Fruit fly (Drosophila melanogaster): ENCODE data around the gene lute.

Gene lute

DNA sequence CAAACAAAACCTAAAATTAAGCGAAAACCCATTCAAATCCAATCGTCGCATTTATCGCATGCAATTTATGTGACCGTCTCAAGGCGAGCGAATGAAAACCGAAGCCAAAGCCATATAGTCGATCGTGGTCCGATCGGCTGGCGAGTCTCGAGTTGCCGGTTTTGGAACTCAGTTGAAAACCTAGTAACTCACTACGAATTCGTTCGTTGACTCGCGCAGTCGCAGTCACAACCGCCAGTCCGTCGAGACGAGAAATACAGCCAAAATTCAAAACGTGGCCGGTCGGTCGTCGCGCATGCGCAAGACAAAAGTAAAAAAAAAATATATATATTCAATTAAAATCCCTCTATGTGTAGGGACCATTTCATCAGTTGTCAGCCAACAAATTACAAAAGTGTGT is at the start of gene lute:
Gene lute, plus strand, starts transcription at position 203 of the 400 bp plus-strand sequence.
- TF ChIP-seq insv (optimal IDR thresholded peaks at IDR 0.05) (no peak), Sin3A (optimal IDR thresholded peaks at IDR 0.05) (no peak), Myc (optimal IDR thresholded peaks at IDR 0.05) (no peak), h (optimal IDR thresholded peaks at IDR 0.05) (no peak), psq (optimal IDR thresholded peaks at IDR 0.05) (no peak), ttk (optimal IDR thresholded peaks at IDR 0.05) (no peak)

dm6 chr3R:17346212-17346611 is 33.5 kb upstream of the lute start:
- TF ChIP-seq insv (optimal IDR thresholded peaks at IDR 0.05) = no peak
- no peak for TF ChIP-seq ttk (optimal IDR thresholded peaks at IDR 0.05)
- no peak for TF ChIP-seq h (optimal IDR thresholded peaks at IDR 0.05)
- TF ChIP-seq psq (optimal IDR thresholded peaks at IDR 0.05) = no peak
- TF ChIP-seq Sin3A (optimal IDR thresholded peaks at IDR 0.05) = no peak
- TF ChIP-seq Myc (optimal IDR thresholded peaks at IDR 0.05) = no peak

DNA sequence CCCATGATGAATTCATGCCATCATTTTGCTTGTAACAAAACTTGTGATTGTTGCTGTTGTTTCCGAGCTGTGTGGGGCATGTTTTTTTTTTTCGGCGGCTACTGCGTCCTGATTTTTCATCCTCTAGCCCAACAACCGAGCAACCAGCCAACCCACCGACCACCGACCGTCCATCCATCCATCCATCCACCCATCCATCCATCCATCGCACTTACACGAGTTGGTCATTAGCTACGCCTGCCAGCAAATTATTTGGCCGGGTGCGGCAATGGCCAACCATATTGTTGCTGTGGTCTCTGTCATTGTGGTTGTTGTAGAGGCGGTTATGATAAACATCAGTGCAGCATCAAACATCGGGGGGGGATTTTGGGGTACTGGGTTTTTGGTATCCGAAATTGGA is 20.4 kb upstream of the lute start:
- TF ChIP-seq Sin3A (optimal IDR thresholded peaks at IDR 0.05) = no peak
- TF ChIP-seq ttk (optimal IDR thresholded peaks at IDR 0.05) = no peak
- TF ChIP-seq insv (optimal IDR thresholded peaks at IDR 0.05) = no peak
- TF ChIP-seq psq (optimal IDR thresholded peaks at IDR 0.05) = no peak
- no peak for TF ChIP-seq h (optimal IDR thresholded peaks at IDR 0.05)
- TF ChIP-seq Myc (optimal IDR thresholded peaks at IDR 0.05) = no peak

- no peak for TF ChIP-seq Myc (optimal IDR thresholded peaks at IDR 0.05)
- no peak for TF ChIP-seq insv (optimal IDR thresholded peaks at IDR 0.05)
- TF ChIP-seq ttk (optimal IDR thresholded peaks at IDR 0.05) = no peak
- TF ChIP-seq psq (optimal IDR thresholded peaks at IDR 0.05) = no peak
- TF ChIP-seq h (optimal IDR thresholded peaks at IDR 0.05) = no peak
- TF ChIP-seq Sin3A (optimal IDR thresholded peaks at IDR 0.05) = no peak
These were observed 13.7 kb upstream of the lute start, which contains the start of gene beat-IIa for dm6 chr3R:17366023-17366422. TSS of gene beat-IIa (minus strand) at chr3R:17366119.

DNA sequence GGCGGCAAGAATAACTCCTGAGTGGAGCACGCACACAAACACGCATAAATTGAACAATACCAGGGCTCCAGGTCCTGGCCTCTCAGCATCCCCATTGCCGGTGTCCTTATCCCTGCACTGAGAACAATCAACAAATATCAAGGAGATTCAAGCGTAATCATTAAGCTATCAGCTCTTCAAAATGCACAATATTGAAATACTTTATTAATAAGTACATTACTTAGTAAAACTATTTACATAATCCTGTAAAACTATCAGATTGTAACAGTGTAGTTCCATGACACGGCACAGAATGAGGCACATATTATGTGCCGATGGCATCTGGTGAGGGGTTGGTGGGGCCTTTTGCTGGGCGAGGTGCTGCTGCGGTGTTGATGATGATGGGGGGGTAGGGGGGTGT is 8.7 kb upstream of the lute start:
- no peak for TF ChIP-seq h (optimal IDR thresholded peaks at IDR 0.05)
- no peak for TF ChIP-seq Myc (optimal IDR thresholded peaks at IDR 0.05)
- no peak for TF ChIP-seq psq (optimal IDR thresholded peaks at IDR 0.05)
- TF ChIP-seq Sin3A (optimal IDR thresholded peaks at IDR 0.05) = no peak
- TF ChIP-seq ttk (optimal IDR thresholded peaks at IDR 0.05) = no peak
- TF ChIP-seq insv (optimal IDR thresholded peaks at IDR 0.05) = no peak

dm6 chr3R:17377503-17377902 is 2.2 kb upstream of the lute start:
- TF ChIP-seq ttk (optimal IDR thresholded peaks at IDR 0.05) (no peak), insv (optimal IDR thresholded peaks at IDR 0.05) (no peak), h (optimal IDR thresholded peaks at IDR 0.05) (no peak), Sin3A (optimal IDR thresholded peaks at IDR 0.05) (no peak), psq (optimal IDR thresholded peaks at IDR 0.05) (no peak), Myc (optimal IDR thresholded peaks at IDR 0.05) (no peak)

- TF ChIP-seq insv (optimal IDR thresholded peaks at IDR 0.05) = no peak
- no peak for TF ChIP-seq Sin3A (optimal IDR thresholded peaks at IDR 0.05)
- no peak for TF ChIP-seq Myc (optimal IDR thresholded peaks at IDR 0.05)
- no peak for TF ChIP-seq psq (optimal IDR thresholded peaks at IDR 0.05)
- no peak for TF ChIP-seq h (optimal IDR thresholded peaks at IDR 0.05)
- TF ChIP-seq ttk (optimal IDR thresholded peaks at IDR 0.05) = no peak
These were observed 693 bp upstream of the lute start for dm6 chr3R:17379051-17379450.

- TF ChIP-seq psq (optimal IDR thresholded peaks at IDR 0.05) (no peak), insv (optimal IDR thresholded peaks at IDR 0.05) (no peak), Myc (optimal IDR thresholded peaks at IDR 0.05) (no peak), Sin3A (optimal IDR thresholded peaks at IDR 0.05) (no peak), h (optimal IDR thresholded peaks at IDR 0.05) (no peak), ttk (optimal IDR thresholded peaks at IDR 0.05) (no peak)
These were observed 2.2 kb downstream of the lute start for dm6 chr3R:17381916-17382315.

- no peak for TF ChIP-seq insv (optimal IDR thresholded peaks at IDR 0.05)
- no peak for TF ChIP-seq ttk (optimal IDR thresholded peaks at IDR 0.05)
These were observed 5.7 kb downstream of the lute start for dm6 chr3R:17385329-17386019.

- TF ChIP-seq Sin3A (optimal IDR thresholded peaks at IDR 0.05) (no peak), psq (optimal IDR thresholded peaks at IDR 0.05) (no peak), ttk (optimal IDR thresholded peaks at IDR 0.05) (no peak), h (optimal IDR thresholded peaks at IDR 0.05) (no peak)
These were observed 6.5 kb downstream of the lute start for dm6 chr3R:17386168-17386819.

- TF ChIP-seq psq (optimal IDR thresholded peaks at IDR 0.05) (no peak), insv (optimal IDR thresholded peaks at IDR 0.05) (no peak), h (optimal IDR thresholded peaks at IDR 0.05) (no peak), Sin3A (optimal IDR thresholded peaks at IDR 0.05) (no peak), ttk (optimal IDR thresholded peaks at IDR 0.05) (no peak), Myc (optimal IDR thresholded peaks at IDR 0.05) (no peak)
These were observed 11.6 kb downstream of the lute start, which contains the start of the genes Brf and sds22 for dm6 chr3R:17391313-17391845. TSS of gene Brf (minus strand) at chr3R:17391337. TSS of gene sds22 (plus strand) at chr3R:17391594.

- TF ChIP-seq Sin3A (optimal IDR thresholded peaks at IDR 0.05) (no peak), psq (optimal IDR thresholded peaks at IDR 0.05) (no peak), insv (optimal IDR thresholded peaks at IDR 0.05) (no peak)
These were observed 14.8 kb downstream of the lute start, which contains the start of gene CREG for dm6 chr3R:17394318-17395188. TSS of gene CREG (minus strand) at chr3R:17394640.

Measured in Kc167 (cell line).